Worm (Caenorhabditis elegans) whole organism, young adult: ENCODE data around the gene cbp-1.

Experiments used
- B0336.3 ChIP-seq: fragments of 200-800 bp; sonication (Bioruptor generic); IDR thresholded peaks from 2 replicates; pipeline ENCODE4 v1.3.6; 2022; ENCODE audit warnings: missing genetic modification characterization, missing compliant biosample characterization
- C06A6.2 ChIP-seq: fragments of 200-800 bp; sonication (Bioruptor generic); conservative IDR thresholded peaks from 2 replicates; pipeline ENCODE4 v1.3.6; 2022; ENCODE audit warnings: missing genetic modification characterization, missing compliant biosample characterization
- F22D6.2 ChIP-seq: sonication (generic microtip); optimal IDR thresholded peaks from 2 replicates; lab custom pipeline; 2016; ENCODE audit warnings: mild to moderate bottlenecking, missing genetic modification characterization, missing compliant biosample characterization
- F33H1.4 ChIP-seq: fragments of 200-800 bp; sonication (Bioruptor generic); IDR thresholded peaks from 2 replicates; pipeline ENCODE4 v1.3.6; 2022; ENCODE audit warnings: missing genetic modification reagents, missing genetic modification characterization, missing compliant biosample characterization
- F52B5.7 ChIP-seq: sonication (generic microtip); optimal IDR thresholded peaks from 2 replicates; lab custom pipeline; 2016; ENCODE audit warnings: mild to moderate bottlenecking, missing genetic modification characterization, missing compliant biosample characterization
- F55B11.4 ChIP-seq: sonication (generic microtip); optimal IDR thresholded peaks from 2 replicates; lab custom pipeline; 2016; ENCODE audit warnings: missing compliant biosample characterization, missing genetic modification characterization, borderline replicate concordance; ENCODE audit not compliant: insufficient read depth
- F57A8.1 ChIP-seq: fragments of 200-800 bp; sonication (Bioruptor generic); optimal IDR thresholded peaks from 2 replicates; lab custom pipeline; 2018; ENCODE audit warnings: mild to moderate bottlenecking, missing genetic modification characterization, moderate library complexity, missing compliant biosample characterization
- F57C9.4 ChIP-seq: sonication (generic microtip); optimal IDR thresholded peaks from 2 replicates; lab custom pipeline; 2017; ENCODE audit warnings: mild to moderate bottlenecking, missing genetic modification characterization, missing compliant biosample characterization
- K11D2.4 ChIP-seq: fragments of 200-800 bp; sonication (Bioruptor generic); IDR thresholded peaks from 2 replicates; pipeline ENCODE4 v1.3.6; 2022; ENCODE audit warnings: missing genetic modification reagents, missing genetic modification characterization, missing compliant biosample characterization
- K12H6.12 ChIP-seq: fragments of 200-800 bp; sonication (Bioruptor generic); optimal IDR thresholded peaks from 2 replicates; lab custom pipeline; 2018; ENCODE audit warnings: mild to moderate bottlenecking, missing genetic modification characterization, missing compliant biosample characterization
- Y53G8AR.9 ChIP-seq: fragments of 200-800 bp; sonication (Bioruptor generic); conservative IDR thresholded peaks from 2 replicates; pipeline ENCODE4 v1.3.6; 2022; ENCODE audit warnings: missing genetic modification reagents, missing genetic modification characterization, missing compliant biosample characterization
- Y67H2A.10 ChIP-seq: fragments of 200-800 bp; sonication (Bioruptor generic); conservative IDR thresholded peaks from 2 replicates; pipeline ENCODE4 v1.3.6; 2022; ENCODE audit warnings: missing genetic modification reagents, missing genetic modification characterization, missing compliant biosample characterization
- Y79H2A.3 ChIP-seq: fragments of 200-800 bp; sonication (Bioruptor generic); conservative IDR thresholded peaks from 2 replicates; pipeline ENCODE4 v1.3.6; 2022; ENCODE audit warnings: missing genetic modification reagents, missing genetic modification characterization, missing compliant biosample characterization
- athp-1 ChIP-seq: sonication (generic microtip); optimal IDR thresholded peaks from 2 replicates; lab custom pipeline; 2017; ENCODE audit warnings: mild to moderate bottlenecking, missing genetic modification characterization, missing compliant biosample characterization
- attf-3 ChIP-seq: fragments of 200-800 bp; sonication (Bioruptor generic); conservative IDR thresholded peaks from 2 replicates; pipeline ENCODE4 v1.3.6; 2022; ENCODE audit warnings: missing genetic modification reagents, missing genetic modification characterization, missing compliant biosample characterization
- attf-5 ChIP-seq: fragments of 200-800 bp; sonication (Bioruptor generic); optimal IDR thresholded peaks from 2 replicates; lab custom pipeline; 2018; ENCODE audit warnings: mild to moderate bottlenecking, missing genetic modification characterization, missing compliant biosample characterization
- bed-2 ChIP-seq: fragments of 200-800 bp; sonication (Bioruptor generic); IDR thresholded peaks from 2 replicates; pipeline ENCODE4 v1.3.6; 2022; ENCODE audit warnings: missing genetic modification reagents, missing genetic modification characterization, missing compliant biosample characterization
- cebp-1 ChIP-seq, 2 experiments: fragments of 200-800 bp in 1 of 2; sonication (Bioruptor generic) in 1 of 2; sonication (generic microtip) in 1 of 2; IDR thresholded peaks in 1 of 2; optimal IDR thresholded peaks in 1 of 2; 2 replicates each; pipeline versions ENCODE4 v1.3.6 to Lab custom; 2017 to 2022; ENCODE audit warnings: missing compliant biosample characterization in 2 of 2, missing genetic modification characterization in 2 of 2, mild to moderate bottlenecking in 1 of 2, missing genetic modification reagents in 1 of 2, moderate library complexity in 1 of 2
- ceh-100 ChIP-seq: fragments of 200-800 bp; sonication (Bioruptor generic); IDR thresholded peaks from 2 replicates; pipeline ENCODE4 v1.3.6; 2022; ENCODE audit warnings: missing genetic modification reagents, missing genetic modification characterization, missing compliant biosample characterization
- ceh-27 ChIP-seq: fragments of 200-800 bp; sonication (Bioruptor generic); optimal IDR thresholded peaks from 2 replicates; lab custom pipeline; 2018; ENCODE audit warnings: mild to moderate bottlenecking, missing genetic modification characterization, moderate library complexity, missing compliant biosample characterization
- ceh-91 ChIP-seq: fragments of 200-800 bp; sonication (Bioruptor generic); IDR thresholded peaks from 2 replicates; pipeline ENCODE4 v1.3.6; 2022; ENCODE audit warnings: missing genetic modification reagents, missing genetic modification characterization, missing compliant biosample characterization
- chd-7 ChIP-seq: sonication (generic microtip); optimal IDR thresholded peaks from 2 replicates; lab custom pipeline; 2016; ENCODE audit warnings: mild to moderate bottlenecking, missing genetic modification characterization, moderate library complexity, missing compliant biosample characterization
- die-1 ChIP-seq: sonication (generic microtip); optimal IDR thresholded peaks from 2 replicates; lab custom pipeline; 2016; ENCODE audit warnings: missing genotype, mild to moderate bottlenecking, missing genetic modification characterization, missing compliant biosample characterization
- dox-1 ChIP-seq: fragments of 200-800 bp; sonication (Bioruptor generic); IDR thresholded peaks from 2 replicates; pipeline ENCODE4 v1.3.6; 2022; ENCODE audit warnings: missing genetic modification reagents, missing genetic modification characterization, missing compliant biosample characterization
- egl-18 ChIP-seq: fragments of 200-800 bp; sonication (Bioruptor generic); IDR thresholded peaks from 2 replicates; pipeline ENCODE4 v1.3.6; 2022; ENCODE audit warnings: missing genetic modification reagents, missing genetic modification characterization, missing compliant biosample characterization
- ets-4 ChIP-seq: fragments of 200-800 bp; sonication (Bioruptor generic); optimal IDR thresholded peaks from 2 replicates; lab custom pipeline; 2018; ENCODE audit warnings: mild to moderate bottlenecking, missing genetic modification characterization, missing compliant biosample characterization
- hlh-26 ChIP-seq: fragments of 200-800 bp; sonication (Bioruptor generic); conservative IDR thresholded peaks from 2 replicates; pipeline ENCODE4 v1.3.6; 2022; ENCODE audit warnings: missing genetic modification reagents, missing genetic modification characterization, missing compliant biosample characterization
- hmg-1.2 ChIP-seq: fragments of 200-800 bp; sonication (Bioruptor generic); IDR thresholded peaks from 2 replicates; pipeline ENCODE4 v1.3.6; 2022; ENCODE audit warnings: missing genetic modification reagents, missing genetic modification characterization, missing compliant biosample characterization
- lin-35 ChIP-seq, 3 experiments: fragments of 150-350 bp in 2 of 3; sonication (generic microtip) in 1 of 3; optimal IDR thresholded peaks; 2 replicates each; lab custom pipeline; 2014 to 2018; ENCODE audit warnings: missing biosample characterization in 3 of 3, missing genetic modification characterization in 3 of 3, missing genetic modification reagents in 3 of 3
- madf-10 ChIP-seq: sonication (generic microtip); optimal IDR thresholded peaks from 2 replicates; lab custom pipeline; 2016; ENCODE audit warnings: mild to moderate bottlenecking, missing genetic modification characterization, missing compliant biosample characterization
- mcd-1 ChIP-seq: fragments of 200-800 bp; sonication (Bioruptor generic); IDR thresholded peaks from 2 replicates; pipeline ENCODE4 v1.3.6; 2022; ENCODE audit warnings: missing genetic modification reagents, missing genetic modification characterization, missing compliant biosample characterization
- mel-28 ChIP-seq: sonication (generic microtip); optimal IDR thresholded peaks from 2 replicates; lab custom pipeline; 2016; ENCODE audit warnings: borderline replicate concordance, mild to moderate bottlenecking, missing genetic modification characterization, missing compliant biosample characterization
- nhr-27 ChIP-seq: fragments of 200-800 bp; sonication (Bioruptor generic); optimal IDR thresholded peaks from 2 replicates; lab custom pipeline; 2018; ENCODE audit warnings: mild to moderate bottlenecking, missing genetic modification characterization, moderate library complexity, missing compliant biosample characterization
- nhr-90 ChIP-seq: sonication (generic microtip); optimal IDR thresholded peaks from 2 replicates; lab custom pipeline; 2016; ENCODE audit warnings: missing genotype, mild to moderate bottlenecking, missing genetic modification characterization, missing compliant biosample characterization
- pha-4 ChIP-seq: fragments of 150-350 bp; sonication (generic microtip); optimal IDR thresholded peaks from 2 replicates; lab custom pipeline; 2014; ENCODE audit warnings: missing biosample characterization, missing genetic modification reagents, missing genetic modification characterization
- rec-8 ChIP-seq, 2 experiments: sonication (generic microtip); optimal IDR thresholded peaks; 2 replicates each; lab custom pipeline; 2016; ENCODE audit warnings: mild to moderate bottlenecking in 2 of 2, missing genetic modification characterization in 2 of 2, missing genetic modification reagents in 2 of 2, missing genotype in 2 of 2, missing biosample characterization in 1 of 2, missing compliant biosample characterization in 1 of 2, moderate library complexity in 1 of 2
- rpc-1 ChIP-seq, 2 experiments: fragments of 150-350 bp in 1 of 2; sonication (generic microtip) in 1 of 2; optimal IDR thresholded peaks; 2 replicates each; lab custom pipeline; 2014 to 2018; ENCODE audit warnings: missing biosample characterization in 1 of 2, missing genetic modification characterization in 1 of 2, missing genetic modification reagents in 1 of 2, missing genotype in 1 of 2
- sdz-38 ChIP-seq: sonication (generic microtip); optimal IDR thresholded peaks from 2 replicates; lab custom pipeline; 2016; ENCODE audit warnings: missing genotype, missing genetic modification characterization, missing compliant biosample characterization
- sea-2 ChIP-seq: fragments of 200-800 bp; sonication (Bioruptor generic); IDR thresholded peaks from 2 replicates; pipeline ENCODE4 v1.3.6; 2022; ENCODE audit warnings: missing genetic modification characterization, missing compliant biosample characterization
- snpc-1.3 ChIP-seq: sonication (generic microtip); optimal IDR thresholded peaks from 2 replicates; lab custom pipeline; 2017; ENCODE audit warnings: missing genetic modification characterization, mild to moderate bottlenecking, missing compliant biosample characterization, antibody characterized with exemption, moderate library complexity, missing genotype, missing genetic modification reagents; ENCODE audit not compliant: insufficient read depth
- somi-1 ChIP-seq: fragments of 200-800 bp; sonication (Bioruptor generic); optimal IDR thresholded peaks from 2 replicates; lab custom pipeline; 2018; ENCODE audit warnings: mild to moderate bottlenecking, missing genetic modification characterization, missing compliant biosample characterization
- tbp1 ChIP-seq: fragments of 200-800 bp; sonication (Bioruptor generic); optimal IDR thresholded peaks from 2 replicates; lab custom pipeline; 2018; ENCODE audit warnings: mild to moderate bottlenecking, missing genetic modification characterization, missing compliant biosample characterization
- tbx-9 ChIP-seq: sonication (generic microtip); optimal IDR thresholded peaks from 2 replicates; lab custom pipeline; 2016; ENCODE audit warnings: borderline replicate concordance, missing genetic modification characterization, inconsistent platforms, missing compliant biosample characterization
- unc-62 ChIP-seq: fragments of 150-350 bp; optimal IDR thresholded peaks from 2 replicates; lab custom pipeline; 2014; ENCODE audit warnings: missing biosample characterization, missing genetic modification reagents, missing genetic modification characterization
- zfh-2 ChIP-seq: fragments of 200-800 bp; sonication (Bioruptor generic); conservative IDR thresholded peaks from 2 replicates; pipeline ENCODE4 v1.3.6; 2022; ENCODE audit warnings: missing genetic modification reagents, missing genetic modification characterization, missing compliant biosample characterization
- ztf-3 ChIP-seq: fragments of 200-800 bp; sonication (Bioruptor generic); optimal IDR thresholded peaks from 2 replicates; lab custom pipeline; 2018; ENCODE audit warnings: mild to moderate bottlenecking, missing genetic modification characterization, missing compliant biosample characterization

The cbp-1 gene

ce11 chrIII:9780665-9781304 lies 14.5 kb downstream of the cbp-1 start, which contains the start of gene vha-1 (continued):
- TF ChIP-seq nhr-90 (tag; lab: Kevin White, UChicago) (peak; percentile 76), sea-2 (GFP tag; lab: Robert Waterston, UW) (no peak), madf-10 (tag; lab: Kevin White, UChicago) (peak; percentile 52), zfh-2 (peak; percentile 55; the same call in 1 of the 2 replicates), K12H6.12 (tag; lab: Kevin White, UChicago) (peak; percentile 64), B0336.3 (GFP tag; lab: Robert Waterston, UW) (0 out of 2 replicates have a peak, but pooled peaks have one; percentile 54), mel-28 (no peak), bed-2 (GFP tag; lab: Robert Waterston, UW) (no peak), F57C9.4 (no peak), tbp1 (GFP tag; lab: Kevin White, UChicago) (peak; percentile 62), chd-7 (no peak), pha-4 (tag; lab: Kevin White, UChicago) (peak; percentile 92), ceh-27 (GFP tag; lab: Kevin White, UChicago) (peak; percentile 87), somi-1 (peak; percentile 31), Y79H2A.3 (GFP tag; lab: Robert Waterston, UW) (no peak), hmg-1.2 (GFP tag; lab: Robert Waterston, UW) (peak; percentile 41; the same call in 1 of the 2 replicates), ets-4 (GFP tag; lab: Kevin White, UChicago) (peak; percentile 34), Y53G8AR.9 (GFP tag; lab: Robert Waterston, UW) (peak; percentile 63), egl-18 (GFP tag; lab: Robert Waterston, UW) (no peak), F57A8.1 (GFP tag; lab: Kevin White, UChicago) (no peak), rec-8 (tag; optimal IDR thresholded peaks at IDR 0.05; lab: Kevin White, UChicago) (no peak), F55B11.4 (no peak), K11D2.4 (GFP tag; lab: Robert Waterston, UW) (peak; percentile 40; the same call in 1 of the 2 replicates), ceh-91 (GFP tag; lab: Robert Waterston, UW) (no peak), F33H1.4 (GFP tag; lab: Robert Waterston, UW) (peak; percentile 34), die-1 (tag; lab: Kevin White, UChicago) (peak; percentile 30), hlh-26 (no peak), cebp-1 (GFP tag; IDR thresholded peaks at IDR 0.05; lab: Robert Waterston, UW) (0 out of 2 replicates have a peak, but pooled peaks have one; percentile 38), cebp-1 (tag; optimal IDR thresholded peaks at IDR 0.05; lab: Kevin White, UChicago) (peak; percentile 74), F22D6.2 (tag; lab: Kevin White, UChicago) (no peak), mcd-1 (GFP tag; lab: Robert Waterston, UW) (peak; percentile 97), unc-62 (GFP tag; lab: Kevin White, UChicago) (peak; percentile 18), ztf-3 (GFP tag; lab: Kevin White, UChicago) (no peak), C06A6.2 (GFP tag; lab: Robert Waterston, UW) (no peak; the same call in 1 of the 2 replicates), lin-35 (GFP tag; optimal IDR thresholded peaks at IDR 0.05; lab: Kevin White, UChicago) (peak in 1 of 3 experiments; percentile 55), tbx-9 (tag; lab: Kevin White, UChicago) (no peak), nhr-27 (tag; lab: Kevin White, UChicago) (no peak), ceh-100 (GFP tag; lab: Robert Waterston, UW) (peak; percentile 77), sdz-38 (no peak), rpc-1 (optimal IDR thresholded peaks at IDR 0.05; lab: Kevin White, UChicago) (no peak), rpc-1 (tag; optimal IDR thresholded peaks at IDR 0.05; lab: Kevin White, UChicago) (no peak), F52B5.7 (tag; lab: Kevin White, UChicago) (no peak), attf-5 (GFP tag; lab: Kevin White, UChicago) (peak; percentile 95), Y67H2A.10 (GFP tag; lab: Robert Waterston, UW) (peak; percentile 93), dox-1 (GFP tag; lab: Robert Waterston, UW) (peak; percentile 88), snpc-1.3 (peak; percentile 0), attf-3 (GFP tag; lab: Robert Waterston, UW) (no peak; the same call in 1 of the 2 replicates), athp-1 (tag; lab: Kevin White, UChicago) (peak; percentile 61)
